Worm (Caenorhabditis elegans): ENCODE results near the gene C40A11.2.
"Not testable (repeated sequence)": the region's sequence is repeated elsewhere in the genome, so short reads cannot be mapped to it uniquely, and the experiment has no call there.

- TF ChIP-seq ama-1 (optimal IDR thresholded peaks at IDR 0.05); sea-1 (GFP tag; conservative IDR thresholded peaks at IDR 0.05); ets-7 (tag; optimal IDR thresholded peaks at IDR 0.05); flt-1 (GFP tag; IDR thresholded peaks at IDR 0.05); tbx-11 (GFP tag; IDR thresholded peaks at IDR 0.05); hmg-4 (GFP tag; optimal IDR thresholded peaks at IDR 0.05); aly-1 (tag; optimal IDR thresholded peaks at IDR 0.05); F13C5.2 (tag; optimal IDR thresholded peaks at IDR 0.05): not testable (repeated sequence)
Observed at ce11 chrII:2163370-2163882, 16.7 kb downstream of the C40A11.2 start, which contains the start of gene C33C12.11.

All from whole organism, early embryonic.